Worm (Caenorhabditis elegans) whole organism, late embryonic: ENCODE data around the gene F55G11.4.

Source experiments
- C08G9.2 ChIP-seq: sonication (generic microtip); optimal IDR thresholded peaks from 2 replicates; lab custom pipeline; 2016; ENCODE audit warnings: mild to moderate bottlenecking, missing genetic modification characterization, moderate library complexity, missing compliant biosample characterization
- F13H6.1 ChIP-seq: sonication (generic microtip); optimal IDR thresholded peaks from 2 replicates; lab custom pipeline; 2016; ENCODE audit warnings: missing genetic modification characterization, missing compliant biosample characterization
- K09A11.1 ChIP-seq: sonication (generic microtip); optimal IDR thresholded peaks from 2 replicates; lab custom pipeline; 2017; ENCODE audit warnings: antibody characterized with exemption, mild to moderate bottlenecking, missing genetic modification characterization, missing compliant biosample characterization; ENCODE audit not compliant: insufficient read depth
- Y22D7AL.16 ChIP-seq: sonication (generic microtip); optimal IDR thresholded peaks from 2 replicates; lab custom pipeline; 2016; ENCODE audit warnings: missing genetic modification characterization, missing compliant biosample characterization
- ama-1 ChIP-seq: fragments of 150-350 bp; optimal IDR thresholded peaks from 2 replicates; lab custom pipeline; 2014
- ceh-14 ChIP-seq: sonication (generic microtip); optimal IDR thresholded peaks from 2 replicates; lab custom pipeline; 2016; ENCODE audit warnings: missing genotype, missing genetic modification characterization, missing compliant biosample characterization
- ceh-19 ChIP-seq: fragments of 200-800 bp; sonication (Bioruptor generic); optimal IDR thresholded peaks from 2 replicates; lab custom pipeline; 2018; ENCODE audit warnings: mild to moderate bottlenecking, missing genetic modification characterization, missing compliant biosample characterization
- ceh-22 ChIP-seq: sonication (generic microtip); optimal IDR thresholded peaks from 2 replicates; lab custom pipeline; 2017; ENCODE audit warnings: missing biosample characterization, missing genetic modification characterization
- ceh-48 ChIP-seq: sonication (generic microtip); optimal IDR thresholded peaks from 2 replicates; lab custom pipeline; 2016; ENCODE audit warnings: missing genetic modification characterization, inconsistent platforms, missing compliant biosample characterization
- dmd-4 ChIP-seq: sonication (generic microtip); optimal IDR thresholded peaks from 2 replicates; lab custom pipeline; 2016; ENCODE audit warnings: borderline replicate concordance, missing genetic modification characterization, missing compliant biosample characterization
- dve-1 ChIP-seq: sonication (generic microtip); optimal IDR thresholded peaks from 2 replicates; lab custom pipeline; 2017; ENCODE audit warnings: antibody characterized with exemption, mild to moderate bottlenecking, missing genetic modification characterization, missing compliant biosample characterization
- elt-2 ChIP-seq: sonication (generic microtip); optimal IDR thresholded peaks from 2 replicates; lab custom pipeline; 2016; ENCODE audit warnings: missing genetic modification reagents, missing genetic modification characterization, missing compliant biosample characterization
- elt-4 ChIP-seq: sonication (generic microtip); optimal IDR thresholded peaks from 2 replicates; lab custom pipeline; 2016; ENCODE audit warnings: missing genetic modification characterization, missing compliant biosample characterization
- fax-1 ChIP-seq: sonication (generic microtip); optimal IDR thresholded peaks from 2 replicates; lab custom pipeline; 2016; ENCODE audit warnings: missing genotype, missing genetic modification characterization, missing compliant biosample characterization
- hlh-13 ChIP-seq: fragments of 200-800 bp; sonication (Bioruptor generic); optimal IDR thresholded peaks from 2 replicates; lab custom pipeline; 2018; ENCODE audit warnings: mild to moderate bottlenecking, missing genetic modification characterization, missing compliant biosample characterization
- hlh-8 ChIP-seq: sonication (generic microtip); optimal IDR thresholded peaks from 2 replicates; lab custom pipeline; 2016; ENCODE audit warnings: missing genotype, missing genetic modification characterization, missing compliant biosample characterization
- lim-6 ChIP-seq: sonication (generic microtip); optimal IDR thresholded peaks from 2 replicates; lab custom pipeline; 2016; ENCODE audit warnings: missing genetic modification characterization, missing compliant biosample characterization
- madf-2 ChIP-seq: sonication (generic microtip); optimal IDR thresholded peaks from 2 replicates; lab custom pipeline; 2017; ENCODE audit warnings: missing genetic modification characterization, missing compliant biosample characterization
- mec-3 ChIP-seq: sonication (generic microtip); optimal IDR thresholded peaks from 2 replicates; lab custom pipeline; 2016; ENCODE audit warnings: borderline replicate concordance, missing genetic modification characterization, missing compliant biosample characterization
- nhr-232 ChIP-seq: sonication (generic microtip); optimal IDR thresholded peaks from 2 replicates; lab custom pipeline; 2016; ENCODE audit warnings: missing genetic modification characterization, missing compliant biosample characterization
- npax-4 ChIP-seq: sonication (generic microtip); optimal IDR thresholded peaks from 2 replicates; lab custom pipeline; 2016; ENCODE audit warnings: missing genetic modification characterization, missing compliant biosample characterization
- pag-3 ChIP-seq: sonication (generic microtip); optimal IDR thresholded peaks from 2 replicates; lab custom pipeline; 2016; ENCODE audit warnings: missing compliant biosample characterization, missing genetic modification characterization, borderline replicate concordance
- pha-2 ChIP-seq: sonication (generic microtip); optimal IDR thresholded peaks from 2 replicates; lab custom pipeline; 2017; ENCODE audit warnings: mild to moderate bottlenecking, missing genetic modification characterization, missing compliant biosample characterization
- pqm-1 ChIP-seq: sonication (generic microtip); optimal IDR thresholded peaks from 2 replicates; lab custom pipeline; 2016; ENCODE audit warnings: missing genetic modification characterization, missing compliant biosample characterization
- rnt-1 ChIP-seq: sonication (generic microtip); optimal IDR thresholded peaks from 2 replicates; lab custom pipeline; 2016; ENCODE audit warnings: missing genetic modification characterization, missing compliant biosample characterization
- sdc-2 ChIP-seq: sonication (generic microtip); optimal IDR thresholded peaks from 2 replicates; lab custom pipeline; 2016; ENCODE audit warnings: missing genotype, missing genetic modification characterization, missing compliant biosample characterization
- sox-4 ChIP-seq: sonication (generic microtip); optimal IDR thresholded peaks from 2 replicates; lab custom pipeline; 2017; ENCODE audit warnings: mild to moderate bottlenecking, missing genetic modification characterization, inconsistent platforms, missing compliant biosample characterization
- tbx-7 ChIP-seq: sonication (generic microtip); optimal IDR thresholded peaks from 2 replicates; lab custom pipeline; 2016; ENCODE audit warnings: missing genotype, missing genetic modification characterization, missing compliant biosample characterization
- ttx-3 ChIP-seq: sonication (generic microtip); optimal IDR thresholded peaks from 2 replicates; lab custom pipeline; 2016; ENCODE audit warnings: missing genetic modification reagents, missing genetic modification characterization, missing compliant biosample characterization
- unc-3 ChIP-seq, 2 experiments: fragments of 200-800 bp in 1 of 2; sonication (Bioruptor generic) in 1 of 2; sonication (generic microtip) in 1 of 2; conservative IDR thresholded peaks in 1 of 2; optimal IDR thresholded peaks in 1 of 2; 2 replicates each; pipeline versions ENCODE4 v1.3.6 to Lab custom; 2016 to 2022; ENCODE audit warnings: missing compliant biosample characterization in 2 of 2, missing genetic modification characterization in 2 of 2, missing genetic modification reagents in 1 of 2
- unc-42 ChIP-seq: sonication (generic microtip); optimal IDR thresholded peaks from 2 replicates; lab custom pipeline; 2016; ENCODE audit warnings: missing genotype, missing genetic modification characterization, missing compliant biosample characterization
- unc-55 ChIP-seq: sonication (generic microtip); optimal IDR thresholded peaks from 2 replicates; lab custom pipeline; 2017; ENCODE audit warnings: missing biosample characterization, missing genetic modification reagents, missing genetic modification characterization
- unc-86 ChIP-seq: sonication (generic microtip); optimal IDR thresholded peaks from 2 replicates; lab custom pipeline; 2016; ENCODE audit warnings: missing genetic modification characterization, missing compliant biosample characterization
- ztf-16 ChIP-seq: sonication (generic microtip); optimal IDR thresholded peaks from 2 replicates; lab custom pipeline; 2017; ENCODE audit warnings: missing genetic modification characterization, missing compliant biosample characterization

Gene F55G11.4

ce11 chrIV:12962564-12962963 lies 10.9 kb upstream of the F55G11.4 start, which contains the start of gene F55G11.8:
TSS of gene F55G11.8 (plus strand) at chrIV:12962808.
- TF ChIP-seq elt-2 (tag; lab: Kevin White, UChicago) (peak; percentile 3), pha-2 (tag; lab: Kevin White, UChicago) (no peak)
- TF ChIP-seq, all 69 proteins: peak for 1

- TF ChIP-seq dmd-4: no peak
- no peak for TF ChIP-seq unc-3 (GFP tag; conservative IDR thresholded peaks at IDR 0.05; lab: Robert Waterston, UW)
- TF ChIP-seq unc-3 (tag; optimal IDR thresholded peaks at IDR 0.05; lab: Kevin White, UChicago): no peak
Observed at ce11 chrIV:12964648-12965047, 8.8 kb upstream of the F55G11.4 start.

DNA sequence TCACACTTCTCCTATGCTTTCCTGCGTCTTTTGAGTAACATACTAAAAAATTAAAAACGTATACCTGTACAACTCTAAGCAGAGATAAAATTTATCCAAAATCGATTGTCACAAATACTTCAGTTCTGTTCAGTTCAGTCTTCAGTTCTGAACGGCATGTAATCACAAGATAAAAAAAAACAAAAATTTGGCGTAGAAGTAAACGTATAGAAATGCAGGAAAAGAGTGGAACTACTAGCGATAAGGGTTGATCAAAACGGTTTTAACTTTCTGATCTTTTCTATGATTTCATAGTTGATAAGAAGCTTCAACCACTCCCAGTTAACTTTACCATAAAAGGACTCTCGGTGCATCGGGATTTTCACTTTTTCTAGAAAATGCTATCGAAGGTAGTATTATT lies 8.3 kb upstream of the F55G11.4 start, which contains the start of gene dod-22:
Gene dod-22, plus strand, starts transcription at position 301 of the 400 bp plus-strand sequence.
- TF ChIP-seq unc-55 (no peak), sdc-2 (tag; lab: Kevin White, UChicago) (no peak), ceh-48 (tag; lab: Kevin White, UChicago) (no peak)

DNA sequence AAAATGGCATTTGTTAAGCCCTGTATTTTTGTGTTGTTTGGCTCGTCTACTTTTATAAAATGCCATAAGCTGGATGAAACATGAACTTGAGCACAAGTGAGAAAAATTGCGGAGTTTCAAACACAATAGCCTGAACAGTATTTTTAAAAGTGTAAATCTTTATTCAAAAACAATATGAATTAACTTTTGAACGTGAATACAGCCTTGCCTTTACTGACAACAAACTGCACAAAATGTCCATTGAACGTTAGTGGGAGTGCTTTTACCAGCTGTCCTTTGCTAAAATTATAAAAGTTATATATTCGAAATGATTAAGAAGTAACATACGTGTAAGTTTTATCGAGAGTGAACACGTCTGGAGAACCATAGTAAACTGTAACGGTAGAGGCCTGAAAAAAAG lies 6.1 kb upstream of the F55G11.4 start:
- TF ChIP-seq unc-42 (no peak), F13H6.1 (tag; lab: Kevin White, UChicago) (no peak), elt-4 (tag; lab: Kevin White, UChicago) (no peak), madf-2 (tag; lab: Kevin White, UChicago) (no peak), C08G9.2 (tag; lab: Kevin White, UChicago) (no peak), ama-1 (lab: Kevin White, UChicago) (no peak), Y22D7AL.16 (tag; lab: Kevin White, UChicago) (no peak), sdc-2 (tag; lab: Kevin White, UChicago) (no peak), ceh-22 (no peak), mec-3 (tag; lab: Kevin White, UChicago) (no peak), npax-4 (tag; lab: Kevin White, UChicago) (no peak), nhr-232 (tag; lab: Kevin White, UChicago) (no peak), unc-86 (tag; lab: Kevin White, UChicago) (no peak), dmd-4 (no peak), ceh-19 (GFP tag; lab: Kevin White, UChicago) (no peak), rnt-1 (tag; lab: Kevin White, UChicago) (no peak), ttx-3 (tag; lab: Kevin White, UChicago) (no peak)

DNA sequence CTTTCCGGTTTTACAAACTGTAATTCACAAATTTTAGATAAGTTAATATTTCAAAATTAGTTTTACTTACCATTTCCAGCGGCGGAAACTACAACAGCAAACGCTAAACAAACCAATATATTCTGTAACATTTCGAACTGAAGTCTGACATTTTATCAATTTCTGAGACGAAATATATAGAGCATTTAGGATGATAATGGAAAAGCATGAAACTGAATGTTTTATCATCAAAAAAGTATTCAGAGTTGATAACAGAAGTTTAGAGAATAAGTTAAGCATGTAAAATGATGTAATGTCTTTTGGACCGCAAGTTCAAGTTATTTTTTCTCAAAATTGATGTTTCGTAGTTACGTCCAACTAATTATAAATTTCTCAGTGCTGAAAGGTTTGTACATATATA lies 4.3 kb upstream of the F55G11.4 start, which contains the start of gene F55G11.2:
Gene F55G11.2, minus strand, starts transcription at position 149 of the 400 bp plus-strand sequence.
- TF ChIP-seq hlh-8 (tag; lab: Kevin White, UChicago): no peak
- TF ChIP-seq tbx-7: no peak
- no peak for TF ChIP-seq pag-3 (tag; lab: Kevin White, UChicago)
- TF ChIP-seq ztf-16 (tag; lab: Kevin White, UChicago): no peak
- no peak for TF ChIP-seq ceh-22
- no peak for TF ChIP-seq lim-6
- TF ChIP-seq madf-2 (tag; lab: Kevin White, UChicago): no peak
- TF ChIP-seq K09A11.1: no peak
- no peak for TF ChIP-seq dve-1 (tag; lab: Kevin White, UChicago)
- no peak for TF ChIP-seq sox-4
- TF ChIP-seq pha-2 (tag; lab: Kevin White, UChicago): no peak
- TF ChIP-seq hlh-13 (GFP tag; lab: Kevin White, UChicago): no peak
- no peak for TF ChIP-seq fax-1 (tag; lab: Kevin White, UChicago)
- no peak for TF ChIP-seq pqm-1
- TF ChIP-seq ceh-14 (tag; lab: Kevin White, UChicago): no peak
- TF ChIP-seq, all 69 proteins: peak for 0
